Worm (Caenorhabditis elegans) whole organism, young adult: ENCODE measurements around the gene F07F6.7.

Experiments used
- B0035.1 ChIP-seq: sonication (generic microtip); optimal IDR thresholded peaks from 2 replicates; lab custom pipeline; 2016; ENCODE audit warnings: missing genetic modification characterization, mild to moderate bottlenecking, missing compliant biosample characterization, missing genotype, missing genetic modification reagents
- B0336.3 ChIP-seq: fragments of 200-800 bp; sonication (Bioruptor generic); IDR thresholded peaks from 2 replicates; pipeline ENCODE4 v1.3.6; 2022; ENCODE audit warnings: missing genetic modification characterization, missing compliant biosample characterization
- C06A6.2 ChIP-seq: fragments of 200-800 bp; sonication (Bioruptor generic); conservative IDR thresholded peaks from 2 replicates; pipeline ENCODE4 v1.3.6; 2022; ENCODE audit warnings: missing genetic modification characterization, missing compliant biosample characterization
- D2030.7 ChIP-seq: fragments of 200-800 bp; sonication (Bioruptor generic); IDR thresholded peaks from 2 replicates; pipeline ENCODE4 v1.3.6; 2022; ENCODE audit warnings: missing genetic modification reagents, missing genetic modification characterization, missing compliant biosample characterization
- F23B12.7 ChIP-seq: sonication (generic microtip); optimal IDR thresholded peaks from 2 replicates; lab custom pipeline; 2017; ENCODE audit warnings: missing genetic modification characterization, mild to moderate bottlenecking, missing compliant biosample characterization, antibody characterized with exemption, moderate library complexity; ENCODE audit not compliant: insufficient read depth
- F33H1.4 ChIP-seq: fragments of 200-800 bp; sonication (Bioruptor generic); IDR thresholded peaks from 2 replicates; pipeline ENCODE4 v1.3.6; 2022; ENCODE audit warnings: missing genetic modification reagents, missing genetic modification characterization, missing compliant biosample characterization
- F57A8.1 ChIP-seq: fragments of 200-800 bp; sonication (Bioruptor generic); optimal IDR thresholded peaks from 2 replicates; lab custom pipeline; 2018; ENCODE audit warnings: mild to moderate bottlenecking, missing genetic modification characterization, moderate library complexity, missing compliant biosample characterization
- F57C9.4 ChIP-seq: sonication (generic microtip); optimal IDR thresholded peaks from 2 replicates; lab custom pipeline; 2017; ENCODE audit warnings: mild to moderate bottlenecking, missing genetic modification characterization, missing compliant biosample characterization
- K11D2.4 ChIP-seq: fragments of 200-800 bp; sonication (Bioruptor generic); IDR thresholded peaks from 2 replicates; pipeline ENCODE4 v1.3.6; 2022; ENCODE audit warnings: missing genetic modification reagents, missing genetic modification characterization, missing compliant biosample characterization
- T26A5.8 ChIP-seq: sonication (generic microtip); optimal IDR thresholded peaks from 2 replicates; lab custom pipeline; 2016; ENCODE audit warnings: missing genetic modification characterization, missing compliant biosample characterization
- Y53F4B.3 ChIP-seq: fragments of 200-800 bp; sonication (Bioruptor generic); IDR thresholded peaks from 2 replicates; pipeline ENCODE4 v1.3.6; 2022; ENCODE audit warnings: missing genetic modification reagents, missing genetic modification characterization, missing compliant biosample characterization
- Y95B8A.8 ChIP-seq: fragments of 200-800 bp; sonication (Bioruptor generic); IDR thresholded peaks from 2 replicates; pipeline ENCODE4 v1.3.6; 2022; ENCODE audit warnings: missing genetic modification reagents, missing genetic modification characterization, missing compliant biosample characterization
- athp-1 ChIP-seq: sonication (generic microtip); optimal IDR thresholded peaks from 2 replicates; lab custom pipeline; 2017; ENCODE audit warnings: mild to moderate bottlenecking, missing genetic modification characterization, missing compliant biosample characterization
- attf-5 ChIP-seq: fragments of 200-800 bp; sonication (Bioruptor generic); optimal IDR thresholded peaks from 2 replicates; lab custom pipeline; 2018; ENCODE audit warnings: mild to moderate bottlenecking, missing genetic modification characterization, missing compliant biosample characterization
- attf-6 ChIP-seq: fragments of 200-800 bp; sonication (Bioruptor generic); IDR thresholded peaks from 2 replicates; pipeline ENCODE4 v1.3.6; 2022; ENCODE audit warnings: missing genetic modification reagents, missing genetic modification characterization, missing compliant biosample characterization
- bed-2 ChIP-seq: fragments of 200-800 bp; sonication (Bioruptor generic); IDR thresholded peaks from 2 replicates; pipeline ENCODE4 v1.3.6; 2022; ENCODE audit warnings: missing genetic modification reagents, missing genetic modification characterization, missing compliant biosample characterization
- cebp-1 ChIP-seq, 2 experiments: fragments of 200-800 bp in 1 of 2; sonication (Bioruptor generic) in 1 of 2; sonication (generic microtip) in 1 of 2; IDR thresholded peaks in 1 of 2; optimal IDR thresholded peaks in 1 of 2; 2 replicates each; pipeline versions ENCODE4 v1.3.6 to Lab custom; 2017 to 2022; ENCODE audit warnings: missing compliant biosample characterization in 2 of 2, missing genetic modification characterization in 2 of 2, mild to moderate bottlenecking in 1 of 2, missing genetic modification reagents in 1 of 2, moderate library complexity in 1 of 2
- cebp-2 ChIP-seq: fragments of 200-800 bp; sonication (Bioruptor generic); IDR thresholded peaks from 2 replicates; pipeline ENCODE4 v1.3.6; 2022; ENCODE audit warnings: missing genetic modification characterization, missing compliant biosample characterization
- ceh-27 ChIP-seq: fragments of 200-800 bp; sonication (Bioruptor generic); optimal IDR thresholded peaks from 2 replicates; lab custom pipeline; 2018; ENCODE audit warnings: mild to moderate bottlenecking, missing genetic modification characterization, moderate library complexity, missing compliant biosample characterization
- chd-7 ChIP-seq: sonication (generic microtip); optimal IDR thresholded peaks from 2 replicates; lab custom pipeline; 2016; ENCODE audit warnings: mild to moderate bottlenecking, missing genetic modification characterization, moderate library complexity, missing compliant biosample characterization
- dox-1 ChIP-seq: fragments of 200-800 bp; sonication (Bioruptor generic); IDR thresholded peaks from 2 replicates; pipeline ENCODE4 v1.3.6; 2022; ENCODE audit warnings: missing genetic modification reagents, missing genetic modification characterization, missing compliant biosample characterization
- ekl-4 ChIP-seq: fragments of 200-800 bp; sonication (Bioruptor generic); IDR thresholded peaks from 2 replicates; pipeline ENCODE4 v1.3.6; 2022; ENCODE audit warnings: missing genetic modification reagents, missing genetic modification characterization, missing compliant biosample characterization
- gei-17 ChIP-seq: fragments of 200-800 bp; sonication (Bioruptor generic); optimal IDR thresholded peaks from 2 replicates; lab custom pipeline; 2018; ENCODE audit warnings: mild to moderate bottlenecking, missing genetic modification characterization, missing compliant biosample characterization
- hmg-1.2 ChIP-seq: fragments of 200-800 bp; sonication (Bioruptor generic); IDR thresholded peaks from 2 replicates; pipeline ENCODE4 v1.3.6; 2022; ENCODE audit warnings: missing genetic modification reagents, missing genetic modification characterization, missing compliant biosample characterization
- hmg-20 ChIP-seq: fragments of 200-800 bp; sonication (Bioruptor generic); IDR thresholded peaks from 2 replicates; pipeline ENCODE4 v1.3.6; 2022; ENCODE audit warnings: missing genetic modification reagents, missing genetic modification characterization, missing compliant biosample characterization
- lin-35 ChIP-seq, 3 experiments: fragments of 150-350 bp in 2 of 3; sonication (generic microtip) in 1 of 3; optimal IDR thresholded peaks; 2 replicates each; lab custom pipeline; 2014 to 2018; ENCODE audit warnings: missing biosample characterization in 3 of 3, missing genetic modification characterization in 3 of 3, missing genetic modification reagents in 3 of 3
- madf-3 ChIP-seq: fragments of 200-800 bp; sonication (Bioruptor generic); IDR thresholded peaks from 2 replicates; pipeline ENCODE4 v1.3.6; 2022; ENCODE audit warnings: missing genetic modification reagents, missing genetic modification characterization, missing compliant biosample characterization
- madf-6 ChIP-seq: fragments of 200-800 bp; sonication (Bioruptor generic); IDR thresholded peaks from 2 replicates; pipeline ENCODE4 v1.3.6; 2022; ENCODE audit warnings: missing genetic modification reagents, missing genetic modification characterization, missing compliant biosample characterization
- mcd-1 ChIP-seq: fragments of 200-800 bp; sonication (Bioruptor generic); IDR thresholded peaks from 2 replicates; pipeline ENCODE4 v1.3.6; 2022; ENCODE audit warnings: missing genetic modification reagents, missing genetic modification characterization, missing compliant biosample characterization
- mes-4 ChIP-seq: sonication (generic microtip); optimal IDR thresholded peaks from 2 replicates; lab custom pipeline; 2016; ENCODE audit warnings: missing genotype, missing genetic modification characterization, missing compliant biosample characterization
- mxl-1 ChIP-seq: sonication (generic microtip); optimal IDR thresholded peaks from 2 replicates; lab custom pipeline; 2016; ENCODE audit warnings: missing genetic modification characterization, missing compliant biosample characterization
- nfya-1 ChIP-seq: sonication (generic microtip); optimal IDR thresholded peaks from 2 replicates; lab custom pipeline; 2017; ENCODE audit warnings: antibody characterized with exemption, missing compliant biosample characterization, missing genetic modification characterization, borderline replicate concordance; ENCODE audit not compliant: insufficient read depth
- nfyb-1 ChIP-seq: fragments of 200-800 bp; sonication (Bioruptor generic); IDR thresholded peaks from 2 replicates; pipeline ENCODE4 v1.3.6; 2022; ENCODE audit warnings: missing genetic modification reagents, missing genetic modification characterization, missing compliant biosample characterization
- nhr-120 ChIP-seq: fragments of 200-800 bp; sonication (Bioruptor generic); IDR thresholded peaks from 2 replicates; pipeline ENCODE4 v1.3.6; 2022; ENCODE audit warnings: missing genetic modification characterization, missing compliant biosample characterization
- nhr-27 ChIP-seq: fragments of 200-800 bp; sonication (Bioruptor generic); optimal IDR thresholded peaks from 2 replicates; lab custom pipeline; 2018; ENCODE audit warnings: mild to moderate bottlenecking, missing genetic modification characterization, moderate library complexity, missing compliant biosample characterization
- nhr-80 ChIP-seq: sonication (generic microtip); optimal IDR thresholded peaks from 2 replicates; lab custom pipeline; 2016; ENCODE audit warnings: missing genetic modification characterization, missing compliant biosample characterization
- pbrm-1 ChIP-seq: fragments of 200-800 bp; sonication (Bioruptor generic); IDR thresholded peaks from 2 replicates; pipeline ENCODE4 v1.3.6; 2022; ENCODE audit warnings: missing genetic modification reagents, missing genetic modification characterization, missing compliant biosample characterization
- repo-1 ChIP-seq: sonication (generic microtip); optimal IDR thresholded peaks from 2 replicates; lab custom pipeline; 2017; ENCODE audit warnings: mild to moderate bottlenecking, missing genetic modification characterization, missing compliant biosample characterization
- snpc-3.4 ChIP-seq: sonication (generic microtip); optimal IDR thresholded peaks from 2 replicates; lab custom pipeline; 2017; ENCODE audit warnings: missing genetic modification characterization, mild to moderate bottlenecking, missing compliant biosample characterization, antibody characterized with exemption, moderate library complexity, missing genotype, missing genetic modification reagents
- snpc-4 ChIP-seq, 5 experiments: fragments of 150-350 bp in 1 of 5; sonication (generic microtip) in 4 of 5; optimal IDR thresholded peaks; 2 replicates each; lab custom pipeline; 2014 to 2018; ENCODE audit warnings: missing genetic modification characterization in 5 of 5, missing biosample characterization in 3 of 5, antibody characterized with exemption in 2 of 5, mild to moderate bottlenecking in 2 of 5, missing compliant biosample characterization in 2 of 5, missing genotype in 2 of 5, moderate library complexity in 2 of 5, missing genetic modification reagents in 1 of 5
- tbp1 ChIP-seq: fragments of 200-800 bp; sonication (Bioruptor generic); optimal IDR thresholded peaks from 2 replicates; lab custom pipeline; 2018; ENCODE audit warnings: mild to moderate bottlenecking, missing genetic modification characterization, missing compliant biosample characterization
- ztf-18 ChIP-seq: sonication (generic microtip); optimal IDR thresholded peaks from 2 replicates; lab custom pipeline; 2016; ENCODE audit warnings: missing genotype, mild to moderate bottlenecking, missing genetic modification characterization, missing compliant biosample characterization
- ztf-26 ChIP-seq: sonication (generic microtip); optimal IDR thresholded peaks from 2 replicates; lab custom pipeline; 2017; ENCODE audit warnings: missing genetic modification characterization, missing compliant biosample characterization
- ztf-28 ChIP-seq: fragments of 200-800 bp; sonication (Bioruptor generic); IDR thresholded peaks from 2 replicates; pipeline ENCODE4 v1.3.6; 2022; ENCODE audit warnings: missing genetic modification reagents, missing genetic modification characterization, missing compliant biosample characterization
- ztf-3 ChIP-seq: fragments of 200-800 bp; sonication (Bioruptor generic); optimal IDR thresholded peaks from 2 replicates; lab custom pipeline; 2018; ENCODE audit warnings: mild to moderate bottlenecking, missing genetic modification characterization, missing compliant biosample characterization
- ztf-6 ChIP-seq: fragments of 200-800 bp; sonication (Bioruptor generic); IDR thresholded peaks from 2 replicates; pipeline ENCODE4 v1.3.6; 2022; ENCODE audit warnings: missing genetic modification reagents, missing genetic modification characterization, missing compliant biosample characterization

The F07F6.7 gene

ce11 chrII:5389831-5390323 lies 33.8 kb downstream of the F07F6.7 start, which contains the start of gene ndx-6 (continued):
- TF ChIP-seq T26A5.8 (tag; lab: Kevin White, UChicago), result no peak
- TF ChIP-seq cebp-1 (GFP tag; IDR thresholded peaks at IDR 0.05; lab: Robert Waterston, UW), result no peak
- TF ChIP-seq cebp-1 (tag; optimal IDR thresholded peaks at IDR 0.05; lab: Kevin White, UChicago), result peak; percentile 65
- TF ChIP-seq ztf-26 (tag; lab: Kevin White, UChicago), result peak; percentile 9
- TF ChIP-seq lin-35 (GFP tag; optimal IDR thresholded peaks at IDR 0.05; lab: Kevin White, UChicago), result peak; percentile 63 to 96 (median 83)
- TF ChIP-seq F33H1.4 (GFP tag; lab: Robert Waterston, UW), result peak; percentile 58
- TF ChIP-seq snpc-4 (GFP tag; optimal IDR thresholded peaks at IDR 0.05; lab: Kevin White, UChicago), result no peak
- peak in 3 of 4 experiments; percentile 49 to 64 (median 54) for TF ChIP-seq snpc-4 (tag; optimal IDR thresholded peaks at IDR 0.05; lab: Kevin White, UChicago)
- no peak for TF ChIP-seq bed-2 (GFP tag; lab: Robert Waterston, UW)
- TF ChIP-seq nfyb-1 (GFP tag; lab: Robert Waterston, UW), result peak; percentile 77; the same call in 1 of the 2 replicates
- no peak for TF ChIP-seq ztf-3 (GFP tag; lab: Kevin White, UChicago)
- no peak for TF ChIP-seq F57C9.4
- TF ChIP-seq mcd-1, result peak; percentile 79
- TF ChIP-seq cebp-2, result no peak
- peak; percentile 14 for TF ChIP-seq F57A8.1 (GFP tag; lab: Kevin White, UChicago)
- no peak for TF ChIP-seq nfya-1 (tag; lab: Kevin White, UChicago)
- peak; percentile 40 for TF ChIP-seq snpc-3.4 (tag; lab: Kevin White, UChicago)
- 0 out of 2 replicates have a peak, but pooled peaks have one; percentile 64 for TF ChIP-seq ekl-4 (GFP tag; lab: Robert Waterston, UW)
- no peak for TF ChIP-seq chd-7
- TF ChIP-seq F23B12.7 (tag; lab: Kevin White, UChicago), result no peak
- no peak for TF ChIP-seq gei-17 (GFP tag; lab: Kevin White, UChicago)
- TF ChIP-seq Y95B8A.8 (GFP tag; lab: Robert Waterston, UW), result 0 out of 2 replicates have a peak, but pooled peaks have one; percentile 51
- peak; percentile 52; the same call in 1 of the 2 replicates for TF ChIP-seq pbrm-1
- TF ChIP-seq attf-6 (GFP tag; lab: Robert Waterston, UW), result peak; percentile 38; the same call in 1 of the 2 replicates
- peak; percentile 61; the same call in 1 of the 2 replicates for TF ChIP-seq K11D2.4 (GFP tag; lab: Robert Waterston, UW)
- TF ChIP-seq ztf-18 (tag; lab: Kevin White, UChicago), result peak; percentile 95
- peak; percentile 58 for TF ChIP-seq repo-1 (tag; lab: Kevin White, UChicago)
- no peak for TF ChIP-seq mes-4 (tag; lab: Kevin White, UChicago)
- TF ChIP-seq attf-5, result peak; percentile 77
- TF ChIP-seq nhr-120 (GFP tag; lab: Robert Waterston, UW), result no peak
- TF ChIP-seq madf-6, result peak; percentile 73
- peak; percentile 46 for TF ChIP-seq ceh-27 (GFP tag; lab: Kevin White, UChicago)
- TF ChIP-seq C06A6.2 (GFP tag; lab: Robert Waterston, UW), result 0 out of 2 replicates have a peak, but pooled peaks have one; percentile 54
- TF ChIP-seq hmg-1.2 (GFP tag; lab: Robert Waterston, UW), result peak; percentile 43; the same call in 1 of the 2 replicates
- TF ChIP-seq mxl-1 (tag; lab: Kevin White, UChicago), result no peak
- TF ChIP-seq ztf-6 (GFP tag; lab: Robert Waterston, UW), result no peak
- TF ChIP-seq nhr-27 (tag; lab: Kevin White, UChicago), result no peak
- no peak for TF ChIP-seq Y53F4B.3 (GFP tag; lab: Robert Waterston, UW)
- TF ChIP-seq madf-3 (GFP tag; lab: Robert Waterston, UW), result peak; percentile 75; the same call in 1 of the 2 replicates
- TF ChIP-seq D2030.7, result 0 out of 2 replicates have a peak, but pooled peaks have one; percentile 17
- TF ChIP-seq athp-1, result peak; percentile 38
- 0 out of 2 replicates have a peak, but pooled peaks have one; percentile 55 for TF ChIP-seq B0336.3 (GFP tag; lab: Robert Waterston, UW)
- TF ChIP-seq hmg-20, result 0 out of 2 replicates have a peak, but pooled peaks have one; percentile 13
- TF ChIP-seq ztf-28 (GFP tag; lab: Robert Waterston, UW), result no peak
- no peak for TF ChIP-seq B0035.1 (tag; lab: Kevin White, UChicago)
- peak; percentile 40 for TF ChIP-seq nhr-80 (tag; lab: Kevin White, UChicago)
- peak; percentile 56 for TF ChIP-seq tbp1 (GFP tag; lab: Kevin White, UChicago)
- peak; percentile 67 for TF ChIP-seq dox-1 (GFP tag; lab: Robert Waterston, UW)
